Worm (Caenorhabditis elegans): ENCODE results near the gene C18D1.2.

Gene C18D1.2

DNA sequence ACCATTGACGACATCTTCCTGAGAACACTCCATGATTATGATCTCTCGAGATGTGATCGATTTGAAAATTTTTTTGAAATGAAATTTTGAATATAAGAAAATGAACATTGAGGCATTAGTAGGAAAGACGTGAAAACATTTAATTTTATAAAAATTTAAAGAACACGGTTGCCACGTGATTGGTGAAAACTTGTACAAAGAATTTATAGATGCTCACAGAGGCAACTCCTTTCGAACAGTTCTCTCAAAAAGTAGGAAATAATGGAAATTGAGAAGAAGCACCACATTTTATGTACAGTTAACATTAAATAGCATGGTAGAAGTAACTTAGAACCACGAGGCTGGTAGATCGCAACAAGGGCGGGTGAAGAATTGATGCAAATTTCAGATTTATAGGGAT lies 50.1 kb downstream of the C18D1.2 start, which contains the start of gene ZK945.6:
ZK945.6 (minus strand) TSS at position 101 of the 400 bp plus-strand sequence.
- no peak for TF ChIP-seq snpc-4 (tag; optimal IDR thresholded peaks at IDR 0.05)
- TF ChIP-seq unc-130 (GFP tag; optimal IDR thresholded peaks at IDR 0.05) = no peak
- no peak for TF ChIP-seq php-3 (GFP tag; IDR thresholded peaks at IDR 0.05)

ce11 chrII:10108377-10108776 lies 51.6 kb downstream of the C18D1.2 start, which contains the start of the genes ZK945.7 and ZK945.8:
Gene ZK945.7, minus strand, starts transcription at chrII:10108477.
Gene ZK945.8, plus strand, starts transcription at chrII:10108651.
- TF ChIP-seq dve-1 (tag; optimal IDR thresholded peaks at IDR 0.05; ENCODE audit: insufficient read depth) (no peak), unc-39 (tag; optimal IDR thresholded peaks at IDR 0.05) (no peak), ceh-44 (GFP tag; IDR thresholded peaks at IDR 0.05) (no peak), T26A8.4 (GFP tag; IDR thresholded peaks at IDR 0.05) (no peak), cey-2 (tag; optimal IDR thresholded peaks at IDR 0.05; ENCODE audit: borderline replicate concordance, insufficient read depth) (no peak), pqm-1 (tag; optimal IDR thresholded peaks at IDR 0.05) (no peak), hlh-11 (tag; optimal IDR thresholded peaks at IDR 0.05) (no peak), hmg-1.1 (GFP tag; IDR thresholded peaks at IDR 0.05) (no peak), duxl-1 (tag; optimal IDR thresholded peaks at IDR 0.05; ENCODE audit: poor library complexity) (no peak), gei-8 (GFP tag; optimal IDR thresholded peaks at IDR 0.05) (no peak), hif-1 (tag; optimal IDR thresholded peaks at IDR 0.05) (no peak), ces-1 (GFP tag; optimal IDR thresholded peaks at IDR 0.05) (no peak), zfp-2 (tag; optimal IDR thresholded peaks at IDR 0.05) (no peak), mep-1 (tag; optimal IDR thresholded peaks at IDR 0.05) (no peak), daf-12 (tag; optimal IDR thresholded peaks at IDR 0.05) (no peak), F49E8.2 (tag; optimal IDR thresholded peaks at IDR 0.05; ENCODE audit: borderline replicate concordance) (no peak), snpc-4 (tag; optimal IDR thresholded peaks at IDR 0.05) (no peak), set-16 (GFP tag; IDR thresholded peaks at IDR 0.05) (no peak)
